Fruit fly (Drosophila melanogaster): ENCODE measurements around the gene Sry-beta.

Sry-beta gene

DNA sequence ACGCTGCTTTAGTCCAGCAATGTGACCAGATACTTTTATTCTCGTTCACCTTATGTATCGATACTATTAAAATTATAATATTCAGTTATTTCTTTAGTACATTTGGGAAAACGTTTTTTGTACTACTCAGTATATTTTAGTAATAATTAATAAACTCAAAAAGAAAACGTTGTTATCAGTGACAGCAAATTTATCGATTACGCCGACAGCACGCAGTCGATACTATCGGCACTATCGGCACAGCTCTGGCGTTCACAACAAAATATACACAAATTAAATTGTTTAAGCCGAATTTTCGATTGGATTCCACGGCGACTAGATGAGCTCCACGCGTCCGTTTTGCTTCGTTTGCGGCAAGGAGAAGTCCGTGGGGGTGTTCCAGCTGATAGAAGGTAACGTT lies at the start of gene Sry-beta, which contains the start of the genes janA and Sry-alpha (continued):
- TF ChIP-seq Bgb (GFP tag; IDR thresholded peaks at IDR 0.05; ENCODE audit: partially characterized antibody) (peak; percentile 99), TFAM (GFP tag; optimal IDR thresholded peaks at IDR 0.05) (no peak), Dll (GFP tag; IDR thresholded peaks at IDR 0.05; ENCODE audit: partially characterized antibody) (peak; percentile 100), Doc3 (GFP tag; IDR thresholded peaks at IDR 0.05; ENCODE audit: partially characterized antibody) (peak; percentile 100), NC2α (GFP tag; optimal IDR thresholded peaks at IDR 0.05) (no peak), CG2712 (tag; optimal IDR thresholded peaks at IDR 0.05) (peak; percentile 54), CG11398 (GFP tag; optimal IDR thresholded peaks at IDR 0.05) (no peak), crp (GFP tag; optimal IDR thresholded peaks at IDR 0.05) (no peak), CG4282 (GFP tag; optimal IDR thresholded peaks at IDR 0.05) (no peak), CG34224 (GFP tag; IDR thresholded peaks at IDR 0.05; ENCODE audit: partially characterized antibody) (peak; percentile 100), CG14441 (GFP tag; IDR thresholded peaks at IDR 0.05) (no peak), sc (optimal IDR thresholded peaks at IDR 0.05) (no peak), sc (GFP tag; optimal IDR thresholded peaks at IDR 0.05) (no peak), CG10979 (tag; optimal IDR thresholded peaks at IDR 0.05) (peak; percentile 7), CG12155 (GFP tag; optimal IDR thresholded peaks at IDR 0.05) (no peak), CG4404 (GFP tag; IDR thresholded peaks at IDR 0.05) (no peak), HmgD (GFP tag; optimal IDR thresholded peaks at IDR 0.05) (no peak), CG13424 (tag; optimal IDR thresholded peaks at IDR 0.05) (peak; percentile 16), pros (GFP tag; optimal IDR thresholded peaks at IDR 0.05) (no peak), CoRest (tag; optimal IDR thresholded peaks at IDR 0.05) (peak; percentile 36), CG4328 (GFP tag; optimal IDR thresholded peaks at IDR 0.05) (no peak), lilli (GFP tag; optimal IDR thresholded peaks at IDR 0.05) (peak; percentile 56), Mad (GFP tag; optimal IDR thresholded peaks at IDR 0.05) (peak; percentile 26), CG12769 (tag; optimal IDR thresholded peaks at IDR 0.05) (no peak), CG34422 (GFP tag; IDR thresholded peaks at IDR 0.05) (peak; percentile 59; the same call in 1 of the 3 replicates), insv (GFP tag; optimal IDR thresholded peaks at IDR 0.05) (no peak), org-1 (GFP tag; optimal IDR thresholded peaks at IDR 0.05) (no peak), row (GFP tag; IDR thresholded peaks at IDR 0.05) (peak; percentile 69), Lhr (GFP tag; optimal IDR thresholded peaks at IDR 0.05) (peak; percentile 24), Dad (GFP tag; optimal IDR thresholded peaks at IDR 0.05) (no peak), hkb (optimal IDR thresholded peaks at IDR 0.05) (no peak), hkb (GFP tag; IDR thresholded peaks at IDR 0.05) (no peak), tx (GFP tag; optimal IDR thresholded peaks at IDR 0.05) (no peak), corto (GFP tag; optimal IDR thresholded peaks at IDR 0.05) (no peak), lmd (GFP tag; IDR thresholded peaks at IDR 0.05) (no peak), Aef1 (GFP tag; IDR thresholded peaks at IDR 0.05) (no peak), CG13296 (GFP tag; optimal IDR thresholded peaks at IDR 0.05) (no peak), CG9817 (tag; optimal IDR thresholded peaks at IDR 0.05) (no peak), CG8944 (GFP tag; optimal IDR thresholded peaks at IDR 0.05) (no peak), Stat92E (GFP tag; optimal IDR thresholded peaks at IDR 0.05) (peak in 1 of 3 experiments; percentile 29), CG11560 (tag; IDR thresholded peaks at IDR 0.05) (no peak), CG7357 (GFP tag; IDR thresholded peaks at IDR 0.05) (no peak), CG8290 (GFP tag; optimal IDR thresholded peaks at IDR 0.05) (no peak), CG8290 (tag; optimal IDR thresholded peaks at IDR 0.05) (no peak), CG17385 (GFP tag; optimal IDR thresholded peaks at IDR 0.05) (no peak), Hr78 (GFP tag; optimal IDR thresholded peaks at IDR 0.05) (no peak), caup (GFP tag; optimal IDR thresholded peaks at IDR 0.05; ENCODE audit: severe bottlenecking) (no peak), CG3995 (GFP tag; optimal IDR thresholded peaks at IDR 0.05) (peak; percentile 78), CG1233 (GFP tag; optimal IDR thresholded peaks at IDR 0.05) (no peak), Med (GFP tag) (peak; percentile 86), CG8478 (optimal IDR thresholded peaks at IDR 0.05) (no peak), Sry-δ (GFP tag; optimal IDR thresholded peaks at IDR 0.05) (peak; percentile 96)

Measured in whole organism, embryonic.